Worm (Caenorhabditis elegans): ENCODE results near the gene mrps-26.

DNA sequence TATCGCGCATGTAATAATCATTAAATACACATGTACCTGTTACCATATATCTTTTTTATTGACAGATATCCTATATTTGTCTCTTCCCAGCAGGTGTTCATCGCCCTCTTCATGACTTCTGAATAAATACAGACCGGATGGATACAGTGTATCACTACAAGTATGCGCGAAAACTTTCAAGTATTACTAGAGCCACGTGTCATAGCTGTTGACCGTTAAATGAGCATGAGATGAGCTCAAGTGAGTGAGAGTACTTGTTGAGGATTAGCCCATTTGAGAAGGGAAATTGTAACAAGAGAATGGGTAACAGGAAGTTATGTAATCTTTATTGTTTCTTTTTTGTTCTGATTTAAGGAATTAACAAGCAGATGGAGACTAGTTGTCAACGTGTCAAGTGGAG lies 10.7 kb downstream of the mrps-26 start:
- TF ChIP-seq W03F9.2 (tag; optimal IDR thresholded peaks at IDR 0.05) (no peak), him-1 (tag; optimal IDR thresholded peaks at IDR 0.05) (no peak), dao-5 (tag; optimal IDR thresholded peaks at IDR 0.05) (no peak)

All from whole organism, L4/young adult.